Fruit fly (Drosophila melanogaster): ENCODE results near the gene CG7720.

DNA sequence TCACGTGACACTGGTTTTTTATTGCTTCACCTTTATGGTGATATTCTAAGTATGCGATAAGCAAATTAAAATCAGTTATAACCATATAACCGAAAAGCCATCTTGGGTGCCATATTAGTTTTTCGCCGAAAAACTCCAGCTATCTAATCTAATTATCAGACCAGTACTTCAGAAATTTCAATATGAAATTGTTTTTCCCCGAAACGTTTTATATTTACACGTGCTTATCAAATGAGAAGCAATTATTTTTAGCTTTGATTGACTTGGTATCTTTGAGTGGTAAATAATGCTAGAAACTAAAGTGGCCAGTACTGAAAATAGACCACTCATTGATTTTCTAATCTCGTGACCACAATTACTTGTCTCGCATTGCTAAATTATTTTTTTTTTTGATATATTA, 11.8 kb downstream of the CG7720 start:
- TF ChIP-seq CTCF (optimal IDR thresholded peaks at IDR 0.05): no peak
- no peak for TF ChIP-seq CG8478 (optimal IDR thresholded peaks at IDR 0.05)
